Fruit fly (Drosophila melanogaster): ENCODE results near the gene beat-VI.
A peak's percentile ranks its signal among the peaks of the same experiment; 100 is the strongest.

The beat-VI gene

dm6 chr3R:28417954-28418353 is at the start of gene beat-VI:
Gene beat-VI (plus strand): TSS chr3R:28418208.
- TF ChIP-seq N (GFP tag; optimal IDR thresholded peaks at IDR 0.05) (no peak), Dfd (GFP tag; optimal IDR thresholded peaks at IDR 0.05) (no peak), dmrt93B (GFP tag; optimal IDR thresholded peaks at IDR 0.05) (no peak), rgr (GFP tag; optimal IDR thresholded peaks at IDR 0.05) (no peak), GATAd (GFP tag; optimal IDR thresholded peaks at IDR 0.05) (no peak), lola (GFP tag; optimal IDR thresholded peaks at IDR 0.05) (no peak), Sp1 (GFP tag; optimal IDR thresholded peaks at IDR 0.05) (no peak), tai (GFP tag; optimal IDR thresholded peaks at IDR 0.05) (no peak), br (GFP tag; optimal IDR thresholded peaks at IDR 0.05) (no peak)

- TF ChIP-seq Rel (GFP tag; optimal IDR thresholded peaks at IDR 0.05) (no peak), Rel (tag; optimal IDR thresholded peaks at IDR 0.05) (no peak), HLH106 (tag; optimal IDR thresholded peaks at IDR 0.05) (no peak), sage (GFP tag; optimal IDR thresholded peaks at IDR 0.05) (no peak), Dif (GFP tag; optimal IDR thresholded peaks at IDR 0.05; ENCODE audit: partially characterized antibody) (no peak), OdsH (GFP tag; optimal IDR thresholded peaks at IDR 0.05) (no peak), Vsx2 (GFP tag; optimal IDR thresholded peaks at IDR 0.05; ENCODE audit: partially characterized antibody) (no peak), ey (GFP tag; optimal IDR thresholded peaks at IDR 0.05) (no peak), Hr78 (GFP tag; optimal IDR thresholded peaks at IDR 0.05) (no peak), lola (GFP tag; optimal IDR thresholded peaks at IDR 0.05) (no peak), Abd-B (GFP tag; optimal IDR thresholded peaks at IDR 0.05) (no peak), foxo (GFP tag; optimal IDR thresholded peaks at IDR 0.05) (no peak), Sp1 (GFP tag; optimal IDR thresholded peaks at IDR 0.05) (no peak), brk (GFP tag; optimal IDR thresholded peaks at IDR 0.05) (no peak), Jra (GFP tag; optimal IDR thresholded peaks at IDR 0.05) (no peak), h (GFP tag; optimal IDR thresholded peaks at IDR 0.05) (no peak), woc (GFP tag; optimal IDR thresholded peaks at IDR 0.05) (no peak), psq (GFP tag; optimal IDR thresholded peaks at IDR 0.05) (no peak), Mio (GFP tag; optimal IDR thresholded peaks at IDR 0.05) (no peak), rgr (GFP tag; optimal IDR thresholded peaks at IDR 0.05) (no peak)
These were observed 42.2 kb upstream of the beat-VI start for dm6 chr3R:28375785-28376184.

- no peak for TF ChIP-seq sage (GFP tag; optimal IDR thresholded peaks at IDR 0.05)
- no peak for TF ChIP-seq Myc (optimal IDR thresholded peaks at IDR 0.05)
- no peak for TF ChIP-seq Hnf4 (GFP tag; optimal IDR thresholded peaks at IDR 0.05)
- no peak for TF ChIP-seq ey (GFP tag; optimal IDR thresholded peaks at IDR 0.05)
- TF ChIP-seq dsf (GFP tag; optimal IDR thresholded peaks at IDR 0.05; ENCODE audit: borderline replicate concordance) = no peak
- no peak for TF ChIP-seq Mio (GFP tag; optimal IDR thresholded peaks at IDR 0.05)
- no peak for TF ChIP-seq Jra (GFP tag; optimal IDR thresholded peaks at IDR 0.05)
- TF ChIP-seq sv (GFP tag; optimal IDR thresholded peaks at IDR 0.05) = no peak
- TF ChIP-seq N (GFP tag; optimal IDR thresholded peaks at IDR 0.05) = no peak
- no peak for TF ChIP-seq rgr (GFP tag; optimal IDR thresholded peaks at IDR 0.05)
These were observed 40.4 kb upstream of the beat-VI start for dm6 chr3R:28377648-28378047.

- TF ChIP-seq lola (GFP tag; optimal IDR thresholded peaks at IDR 0.05) (no peak), Dfd (GFP tag; optimal IDR thresholded peaks at IDR 0.05) (peak; percentile 77)
These were observed 28.1 kb upstream of the beat-VI start for dm6 chr3R:28389864-28390263.

dm6 chr3R:28429600-28429999 is 11.6 kb downstream of the beat-VI start:
- TF ChIP-seq CG9705 (GFP tag; optimal IDR thresholded peaks at IDR 0.05) = no peak
- no peak for TF ChIP-seq sv (GFP tag; optimal IDR thresholded peaks at IDR 0.05)
- TF ChIP-seq Abd-B (GFP tag; optimal IDR thresholded peaks at IDR 0.05) = no peak
- TF ChIP-seq Sp1 (GFP tag; optimal IDR thresholded peaks at IDR 0.05) = no peak
- TF ChIP-seq jim (GFP tag; optimal IDR thresholded peaks at IDR 0.05) = no peak
- TF ChIP-seq lola (GFP tag; optimal IDR thresholded peaks at IDR 0.05) = no peak
- no peak for TF ChIP-seq Myc (optimal IDR thresholded peaks at IDR 0.05)
- TF ChIP-seq br (GFP tag; optimal IDR thresholded peaks at IDR 0.05) = no peak
- no peak for TF ChIP-seq fru (GFP tag; optimal IDR thresholded peaks at IDR 0.05)
- TF ChIP-seq N (GFP tag; optimal IDR thresholded peaks at IDR 0.05) = no peak
- TF ChIP-seq Hr83 (GFP tag; optimal IDR thresholded peaks at IDR 0.05; ENCODE audit: poor library complexity, severe bottlenecking) = no peak
- TF ChIP-seq OdsH (GFP tag; optimal IDR thresholded peaks at IDR 0.05) = no peak
- no peak for TF ChIP-seq GATAd (GFP tag; optimal IDR thresholded peaks at IDR 0.05)
- TF ChIP-seq Hr78 (GFP tag; optimal IDR thresholded peaks at IDR 0.05) = no peak
- TF ChIP-seq Dif (GFP tag; optimal IDR thresholded peaks at IDR 0.05; ENCODE audit: partially characterized antibody) = no peak
- TF ChIP-seq HLH106 (tag; optimal IDR thresholded peaks at IDR 0.05) = no peak
